Fruit fly (Drosophila melanogaster): ENCODE data around the gene CG10283.
A peak's percentile ranks its signal among the peaks of the same experiment; 100 is the strongest.

Gene CG10283

DNA sequence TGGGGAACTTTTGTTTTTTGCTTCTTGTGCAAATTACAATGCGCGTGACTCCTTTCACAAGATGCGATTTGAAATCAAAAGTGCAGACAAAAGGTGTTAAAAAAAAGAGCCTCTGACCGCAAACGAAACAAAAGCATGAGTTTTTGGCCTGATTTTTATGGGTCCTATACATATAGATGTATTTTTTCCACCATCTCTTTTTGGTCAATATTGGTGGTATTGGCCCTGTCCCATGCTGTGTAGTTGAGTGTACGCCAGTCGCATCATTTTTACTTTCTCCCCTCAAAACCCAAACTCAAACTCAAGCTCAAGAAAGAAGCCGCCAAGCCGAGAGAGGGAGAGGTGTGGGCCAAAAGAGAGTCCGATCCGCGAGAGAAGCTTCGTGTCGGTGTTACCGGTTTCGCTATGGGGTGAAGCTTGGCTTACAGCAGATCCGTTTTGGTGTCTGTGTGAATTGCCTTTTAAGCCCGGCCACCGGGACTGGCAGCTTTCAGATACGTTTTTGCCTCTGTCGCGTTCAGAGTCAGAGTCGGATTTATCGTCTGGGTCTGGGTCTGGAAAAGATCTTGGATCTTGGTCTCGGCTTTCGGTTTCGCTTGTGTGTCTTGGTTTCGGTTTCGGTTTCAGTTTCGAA, 32.8 kb upstream of the CG10283 start, which contains the start of gene CG10211:
Gene CG10211 (plus strand): TSS at position 486 of the 634 bp plus-strand sequence.
- no peak for TF ChIP-seq Sox15 (GFP tag; optimal IDR thresholded peaks at IDR 0.05)
- peak; percentile 29 for TF ChIP-seq spab (GFP tag; optimal IDR thresholded peaks at IDR 0.05)
- TF ChIP-seq CG6792 (GFP tag; optimal IDR thresholded peaks at IDR 0.05): peak; percentile 26
- TF ChIP-seq CG3919 (GFP tag; optimal IDR thresholded peaks at IDR 0.05): peak; percentile 56
- peak; percentile 63 for TF ChIP-seq CG34406 (GFP tag; optimal IDR thresholded peaks at IDR 0.05)
- TF ChIP-seq Gug (GFP tag; IDR thresholded peaks at IDR 0.05): no peak
- peak; percentile 77 for TF ChIP-seq Sox102F (GFP tag; optimal IDR thresholded peaks at IDR 0.05)
- TF ChIP-seq Ets96B (tag; optimal IDR thresholded peaks at IDR 0.05): peak; percentile 58
- peak; percentile 84 for TF ChIP-seq svp (GFP tag)
- TF ChIP-seq CG15336 (GFP tag; IDR thresholded peaks at IDR 0.05): peak; percentile 73
- TF ChIP-seq CG7368 (GFP tag; optimal IDR thresholded peaks at IDR 0.05): no peak
- TF ChIP-seq CG6276 (GFP tag; optimal IDR thresholded peaks at IDR 0.05): peak; percentile 59
- TF ChIP-seq CG8319 (GFP tag; optimal IDR thresholded peaks at IDR 0.05): no peak
- peak; percentile 43 for TF ChIP-seq Lpt (GFP tag; optimal IDR thresholded peaks at IDR 0.05)
- peak; percentile 57 for TF ChIP-seq lz (GFP tag; optimal IDR thresholded peaks at IDR 0.05)
- TF ChIP-seq Hr38 (GFP tag; optimal IDR thresholded peaks at IDR 0.05): no peak
- TF ChIP-seq dac (GFP tag; optimal IDR thresholded peaks at IDR 0.05): peak; percentile 44
- peak; percentile 54 for TF ChIP-seq CG8632 (GFP tag; optimal IDR thresholded peaks at IDR 0.05)
- peak; percentile 59 for TF ChIP-seq CG6854 (GFP tag; optimal IDR thresholded peaks at IDR 0.05)
- TF ChIP-seq dsx (GFP tag; optimal IDR thresholded peaks at IDR 0.05; ENCODE audit: poor library complexity, severe bottlenecking): peak; percentile 44
- peak; percentile 60 for TF ChIP-seq Eip75B (GFP tag; optimal IDR thresholded peaks at IDR 0.05)
- peak; percentile 48 for TF ChIP-seq pdm3 (GFP tag; optimal IDR thresholded peaks at IDR 0.05)
- TF ChIP-seq Ets21C (GFP tag; optimal IDR thresholded peaks at IDR 0.05): no peak
- TF ChIP-seq fkh (GFP tag; optimal IDR thresholded peaks at IDR 0.05): no peak
- TF ChIP-seq CG32006 (GFP tag; optimal IDR thresholded peaks at IDR 0.05): peak; percentile 81
- TF ChIP-seq CG4318 (GFP tag; optimal IDR thresholded peaks at IDR 0.05): peak; percentile 54
- peak; percentile 66 for TF ChIP-seq esn (GFP tag; optimal IDR thresholded peaks at IDR 0.05)
- TF ChIP-seq Met (GFP tag; optimal IDR thresholded peaks at IDR 0.05): peak; percentile 56
- TF ChIP-seq Hr4 (GFP tag; optimal IDR thresholded peaks at IDR 0.05): peak; percentile 57
- TF ChIP-seq Eip93F (GFP tag; optimal IDR thresholded peaks at IDR 0.05): no peak
- peak; percentile 98 for TF ChIP-seq Blimp-1 (GFP tag; optimal IDR thresholded peaks at IDR 0.05)
- peak; percentile 43 for TF ChIP-seq cyc (GFP tag; optimal IDR thresholded peaks at IDR 0.05)
- no peak for TF ChIP-seq CG16779 (tag; optimal IDR thresholded peaks at IDR 0.05)
- no peak for TF ChIP-seq CG11294 (GFP tag; IDR thresholded peaks at IDR 0.05)
- peak; percentile 51 for TF ChIP-seq net (GFP tag; optimal IDR thresholded peaks at IDR 0.05)
- TF ChIP-seq CG11902 (GFP tag; optimal IDR thresholded peaks at IDR 0.05): no peak
- no peak for TF ChIP-seq fd85E (GFP tag; optimal IDR thresholded peaks at IDR 0.05)
- peak; percentile 34 for TF ChIP-seq eg (GFP tag; IDR thresholded peaks at IDR 0.05)
- TF ChIP-seq Smox (GFP tag; optimal IDR thresholded peaks at IDR 0.05): peak; percentile 28
- peak; percentile 62 for TF ChIP-seq fd59A (GFP tag; optimal IDR thresholded peaks at IDR 0.05)
- TF ChIP-seq CG6808 (GFP tag; optimal IDR thresholded peaks at IDR 0.05): peak; percentile 60
- peak; percentile 55 for TF ChIP-seq CG10669 (GFP tag; optimal IDR thresholded peaks at IDR 0.05)
- peak; percentile 87 for TF ChIP-seq Eip78C (GFP tag)
- peak; percentile 63 for TF ChIP-seq Sox14 (GFP tag; optimal IDR thresholded peaks at IDR 0.05)
- peak; percentile 57 for TF ChIP-seq OdsH (GFP tag; optimal IDR thresholded peaks at IDR 0.05)
- peak; percentile 30 for TF ChIP-seq CG9139 (GFP tag; optimal IDR thresholded peaks at IDR 0.05)
- TF ChIP-seq CG31627 (GFP tag; optimal IDR thresholded peaks at IDR 0.05): peak; percentile 7
- peak; percentile 32 for TF ChIP-seq vri (GFP tag; optimal IDR thresholded peaks at IDR 0.05)
- no peak; the same call in 2 of the 3 replicates for TF ChIP-seq CG6163 (GFP tag; IDR thresholded peaks at IDR 0.05)
- peak; percentile 60; the same call in 2 of the 3 replicates for TF ChIP-seq CG8119 (GFP tag; IDR thresholded peaks at IDR 0.05)
- TF ChIP-seq CG1621 (tag; optimal IDR thresholded peaks at IDR 0.05): peak; percentile 0
- TF ChIP-seq CG3032 (tag; optimal IDR thresholded peaks at IDR 0.05): peak; percentile 52
